Fruit fly (Drosophila melanogaster) whole organism, wandering third instar larva: ENCODE data around the gene CG31697.
A peak's percentile ranks its signal among the peaks of the same experiment; 100 is the strongest.

Experiments used
- CG32264 ChIP-seq: fragments of 200-800 bp; sonication (Bioruptor generic); optimal IDR thresholded peaks from 2 replicates; lab custom pipeline; 2016; ENCODE audit warnings: missing biosample characterization, missing genetic modification characterization
- CG9705 ChIP-seq: fragments of 200-800 bp; sonication (Bioruptor generic); optimal IDR thresholded peaks from 2 replicates; lab custom pipeline; 2018; ENCODE audit warnings: missing biosample characterization, mild to moderate bottlenecking, missing genetic modification characterization
- CrebA ChIP-seq: fragments of 200-800 bp; sonication (Bioruptor generic); optimal IDR thresholded peaks from 2 replicates; lab custom pipeline; 2016; ENCODE audit warnings: missing biosample characterization, mild to moderate bottlenecking, missing genetic modification characterization, borderline replicate concordance
- Dfd ChIP-seq: fragments of >200 bp; optimal IDR thresholded peaks from 2 replicates; lab custom pipeline; 2017; ENCODE audit warnings: missing biosample characterization, missing genetic modification characterization
- Dif ChIP-seq: fragments of 200-275, 200-300 bp; sonication (Bioruptor generic); optimal IDR thresholded peaks from 2 replicates; lab custom pipeline; 2018; ENCODE audit warnings: missing biosample characterization, missing genetic modification characterization; ENCODE audit not compliant: partially characterized antibody
- GATAd ChIP-seq: sonication (Bioruptor generic); optimal IDR thresholded peaks from 2 replicates; lab custom pipeline; 2016; ENCODE audit warnings: missing biosample characterization, missing genetic modification characterization
- HLH106 ChIP-seq: fragments of 200-800 bp; optimal IDR thresholded peaks from 3 replicates; lab custom pipeline; 2019; ENCODE audit warnings: missing biosample characterization, mild to moderate bottlenecking, missing genetic modification characterization, moderate library complexity
- Hnf4 ChIP-seq: fragments of 200-800 bp; sonication (Bioruptor generic); optimal IDR thresholded peaks from 2 replicates; lab custom pipeline; 2016; ENCODE audit warnings: missing biosample characterization, mild to moderate bottlenecking, missing genetic modification characterization
- Jra ChIP-seq: sonication (Bioruptor generic); optimal IDR thresholded peaks from 2 replicates; lab custom pipeline; 2016; ENCODE audit warnings: missing biosample characterization, missing genetic modification characterization
- Myc ChIP-seq: fragments of >200 bp; optimal IDR thresholded peaks from 2 replicates; lab custom pipeline; 2017
- N ChIP-seq: fragments of >200 bp; optimal IDR thresholded peaks from 2 replicates; lab custom pipeline; 2018; ENCODE audit warnings: missing biosample characterization, missing external identifiers, missing genetic modification characterization
- OdsH ChIP-seq: fragments of 200-800 bp; sonication (Bioruptor generic); optimal IDR thresholded peaks from 2 replicates; lab custom pipeline; 2016; ENCODE audit warnings: missing biosample characterization, mild to moderate bottlenecking, missing genetic modification characterization
- Rel ChIP-seq, 2 experiments: fragments of 200-800 bp; sonication (Bioruptor generic) in 1 of 2; optimal IDR thresholded peaks; 2 replicates in 1 of 2; 3 replicates in 1 of 2; lab custom pipeline; 2016 to 2019; ENCODE audit warnings: mild to moderate bottlenecking in 2 of 2, missing biosample characterization in 2 of 2, missing genetic modification characterization in 2 of 2, moderate library complexity in 1 of 2
- Sp1 ChIP-seq: fragments of 200-800 bp; sonication (Bioruptor generic); optimal IDR thresholded peaks from 3 replicates; lab custom pipeline; 2019; ENCODE audit warnings: missing biosample characterization, mild to moderate bottlenecking, missing genetic modification characterization, moderate library complexity
- br ChIP-seq: fragments of 200-800 bp; sonication (Bioruptor generic); optimal IDR thresholded peaks from 2 replicates; lab custom pipeline; 2016; ENCODE audit warnings: missing biosample characterization, missing genetic modification characterization
- brk ChIP-seq: fragments of 200-800 bp; sonication (Bioruptor generic); optimal IDR thresholded peaks from 2 replicates; lab custom pipeline; 2016; ENCODE audit warnings: missing biosample characterization, mild to moderate bottlenecking, missing genetic modification characterization
- dl ChIP-seq, 2 experiments: fragments of 175-275, 200-275 bp in 1 of 2; fragments of 200-275 bp in 1 of 2; sonication (Bioruptor generic); optimal IDR thresholded peaks; lab custom pipeline; 2018; ENCODE audit warnings: mild to moderate bottlenecking in 2 of 2, missing biosample characterization in 2 of 2, missing genetic modification characterization in 2 of 2, moderate library complexity in 2 of 2; ENCODE audit not compliant: partially characterized antibody in 2 of 2, insufficient read depth in 1 of 2
- dmrt93B ChIP-seq: fragments of 200-800 bp; sonication (Bioruptor generic); optimal IDR thresholded peaks from 2 replicates; lab custom pipeline; 2018; ENCODE audit warnings: missing biosample characterization, mild to moderate bottlenecking, missing genetic modification characterization
- ey ChIP-seq: fragments of 200-800 bp; sonication (Bioruptor generic); optimal IDR thresholded peaks from 2 replicates; lab custom pipeline; 2016; ENCODE audit warnings: missing biosample characterization, missing genetic modification characterization
- foxo ChIP-seq, 2 experiments: fragments of 200-800 bp; sonication (Bioruptor generic); optimal IDR thresholded peaks; 2 replicates in 1 of 2; 3 replicates in 1 of 2; lab custom pipeline; 2016 to 2017; ENCODE audit warnings: missing biosample characterization in 2 of 2, missing genetic modification characterization in 2 of 2
- fru ChIP-seq: fragments of 200-800 bp; sonication (Bioruptor generic); optimal IDR thresholded peaks from 3 replicates; lab custom pipeline; 2016; ENCODE audit warnings: missing biosample characterization, mild to moderate bottlenecking, missing genetic modification characterization
- h ChIP-seq: fragments of 200-800 bp; sonication (Bioruptor generic); optimal IDR thresholded peaks from 3 replicates; lab custom pipeline; 2016; ENCODE audit warnings: missing biosample characterization, mild to moderate bottlenecking, missing genetic modification characterization
- jim ChIP-seq: fragments of 175-275, 200-325 bp; sonication (Bioruptor generic); optimal IDR thresholded peaks from 2 replicates; lab custom pipeline; 2016; ENCODE audit warnings: missing biosample characterization, mild to moderate bottlenecking, missing genetic modification characterization
- lola ChIP-seq: fragments of >200 bp; optimal IDR thresholded peaks from 2 replicates; lab custom pipeline; 2017; ENCODE audit warnings: missing biosample characterization, missing genetic modification characterization
- pan ChIP-seq: fragments of >200 bp; optimal IDR thresholded peaks from 2 replicates; lab custom pipeline; 2017
- psq ChIP-seq: fragments of 200-800 bp; sonication (Bioruptor generic); optimal IDR thresholded peaks from 3 replicates; lab custom pipeline; 2017; ENCODE audit warnings: missing biosample characterization, mild to moderate bottlenecking, missing genetic modification characterization, moderate library complexity
- rgr ChIP-seq: fragments of 200-800 bp; sonication (Bioruptor generic); optimal IDR thresholded peaks from 3 replicates; lab custom pipeline; 2016; ENCODE audit warnings: missing biosample characterization, mild to moderate bottlenecking, missing genetic modification characterization
- sv ChIP-seq: fragments of 200-800 bp; sonication (Bioruptor generic); optimal IDR thresholded peaks from 3 replicates; lab custom pipeline; 2016; ENCODE audit warnings: missing biosample characterization, missing genetic modification characterization
- tai ChIP-seq: sonication (Bioruptor generic); optimal IDR thresholded peaks from 2 replicates; lab custom pipeline; 2016; ENCODE audit warnings: missing biosample characterization, missing genetic modification characterization
- woc ChIP-seq: sonication (Bioruptor generic); optimal IDR thresholded peaks from 2 replicates; lab custom pipeline; 2016; ENCODE audit warnings: missing biosample characterization, mild to moderate bottlenecking, missing genetic modification characterization

Gene CG31697

dm6 chr2L:19542268-19542773 is 7.1 kb downstream of the CG31697 start:
- TF ChIP-seq brk (GFP tag; lab: Kevin White, UChicago) (peak; percentile 61), Sp1 (GFP tag; lab: Kevin White, UChicago) (peak; percentile 8), Dif (GFP tag; lab: Kevin White, UChicago) (peak; percentile 14), Dfd (GFP tag; lab: Kevin White, UChicago) (no peak)
- TF ChIP-seq, all 38 proteins: peak for 3

dm6 chr2L:19543010-19543564 is 7.8 kb downstream of the CG31697 start:
- TF ChIP-seq Dif (GFP tag; lab: Kevin White, UChicago) (no peak), Myc (lab: Kevin White, UChicago) (peak; percentile 16), CG32264 (GFP tag; lab: Kevin White, UChicago) (no peak), h (peak; percentile 19), Hnf4 (GFP tag; lab: Kevin White, UChicago) (peak; percentile 14), N (GFP tag; lab: Kevin White, UChicago) (no peak), lola (GFP tag; lab: Kevin White, UChicago) (no peak), OdsH (no peak), pan (lab: Kevin White, UChicago) (no peak), Rel (GFP tag; optimal IDR thresholded peaks at IDR 0.05; lab: Kevin White, UChicago) (no peak), Rel (tag; optimal IDR thresholded peaks at IDR 0.05; lab: Kevin White, UChicago) (peak; percentile 96), foxo (GFP tag; optimal IDR thresholded peaks at IDR 0.05; lab: Kevin White, UChicago) (no peak), ey (no peak), brk (GFP tag; lab: Kevin White, UChicago) (peak; percentile 57)

DNA sequence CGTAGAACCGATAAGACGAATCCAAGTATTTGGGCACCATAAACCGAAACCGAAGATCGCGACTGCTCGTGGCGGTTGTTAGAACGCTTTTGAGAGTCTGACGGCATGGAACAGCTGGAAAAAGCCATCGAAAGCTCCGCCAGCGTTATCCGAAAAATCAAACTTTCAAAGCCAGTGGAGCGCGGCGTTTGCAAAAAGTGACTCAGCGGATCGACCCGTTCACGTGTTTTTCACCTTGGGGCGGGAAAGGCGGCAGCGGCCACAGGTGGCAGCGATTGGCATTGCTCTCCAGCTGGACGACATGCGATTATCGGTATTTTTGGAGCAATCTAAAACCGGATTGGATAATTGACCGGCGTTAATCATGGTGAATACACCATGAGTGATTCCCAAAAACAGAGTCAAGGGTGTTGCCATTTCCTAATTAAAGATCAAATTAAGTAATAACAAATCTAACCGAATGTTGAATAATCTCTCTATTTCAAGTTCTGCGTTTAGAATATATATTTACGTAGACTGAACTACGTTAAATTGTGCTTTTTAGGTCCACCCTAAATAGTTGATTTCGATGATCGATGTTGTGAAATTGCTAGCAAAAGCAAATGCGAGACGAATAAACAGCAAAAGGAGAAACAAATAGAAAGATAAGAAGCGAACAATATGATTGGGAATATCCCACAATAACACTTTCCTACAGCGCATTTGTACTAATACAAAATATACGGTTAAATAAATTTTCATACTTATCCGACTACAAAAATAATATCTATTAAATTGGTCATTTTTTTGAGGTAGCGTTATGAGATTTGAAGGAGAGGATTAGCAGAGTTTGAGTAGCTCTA is 11.8 kb downstream of the CG31697 start, which contains the start of gene CG10337:
TSS of gene CG10337 (minus strand) at position 91 of the 842 bp plus-strand sequence.
- TF ChIP-seq CrebA (GFP tag; lab: Kevin White, UChicago), result no peak
- peak in 1 of 2 experiments; percentile 59 for TF ChIP-seq foxo (GFP tag; optimal IDR thresholded peaks at IDR 0.05; lab: Kevin White, UChicago)
- peak; percentile 43 for TF ChIP-seq sv (GFP tag; lab: Kevin White, UChicago)
- TF ChIP-seq Dfd (GFP tag; lab: Kevin White, UChicago), result no peak
- TF ChIP-seq rgr (GFP tag; lab: Kevin White, UChicago), result peak; percentile 38
- TF ChIP-seq CG32264 (GFP tag; lab: Kevin White, UChicago), result peak; percentile 6
- TF ChIP-seq lola (GFP tag; lab: Kevin White, UChicago), result no peak
- TF ChIP-seq h, result peak; percentile 45
- TF ChIP-seq ey, result peak; percentile 35
- no peak for TF ChIP-seq GATAd (GFP tag; lab: Kevin White, UChicago)
- TF ChIP-seq HLH106 (tag; lab: Kevin White, UChicago), result peak; percentile 23
- TF ChIP-seq fru (GFP tag; lab: Kevin White, UChicago), result peak; percentile 51
- peak; percentile 86 for TF ChIP-seq psq (GFP tag; lab: Kevin White, UChicago)
- TF ChIP-seq dl (GFP tag; optimal IDR thresholded peaks at IDR 0.05; lab: Kevin White, UChicago; ENCODE audit: insufficient read depth in 1 of 2, partially characterized antibody in 2 of 2), result peak in 1 of 2 experiments; percentile 7
- TF ChIP-seq br (GFP tag; lab: Kevin White, UChicago), result peak; percentile 47
- no peak for TF ChIP-seq Myc (lab: Kevin White, UChicago)
- TF ChIP-seq OdsH, result peak; percentile 10
- peak; percentile 60 for TF ChIP-seq Jra
- TF ChIP-seq woc (GFP tag; lab: Kevin White, UChicago), result peak; percentile 14
- peak; percentile 51 for TF ChIP-seq Sp1 (GFP tag; lab: Kevin White, UChicago)
- no peak for TF ChIP-seq Dif (GFP tag; lab: Kevin White, UChicago)
- TF ChIP-seq Rel (GFP tag; optimal IDR thresholded peaks at IDR 0.05; lab: Kevin White, UChicago), result no peak
- TF ChIP-seq Rel (tag; optimal IDR thresholded peaks at IDR 0.05; lab: Kevin White, UChicago), result peak; percentile 70
- no peak for TF ChIP-seq dmrt93B (GFP tag; lab: Kevin White, UChicago)
- no peak for TF ChIP-seq jim (GFP tag; lab: Kevin White, UChicago)
- TF ChIP-seq tai, result peak; percentile 34
- peak; percentile 4 for TF ChIP-seq CG9705 (GFP tag; lab: Kevin White, UChicago)
